Worm (Caenorhabditis elegans): Measurements from ENCODE around the gene C43F9.5.

DNA sequence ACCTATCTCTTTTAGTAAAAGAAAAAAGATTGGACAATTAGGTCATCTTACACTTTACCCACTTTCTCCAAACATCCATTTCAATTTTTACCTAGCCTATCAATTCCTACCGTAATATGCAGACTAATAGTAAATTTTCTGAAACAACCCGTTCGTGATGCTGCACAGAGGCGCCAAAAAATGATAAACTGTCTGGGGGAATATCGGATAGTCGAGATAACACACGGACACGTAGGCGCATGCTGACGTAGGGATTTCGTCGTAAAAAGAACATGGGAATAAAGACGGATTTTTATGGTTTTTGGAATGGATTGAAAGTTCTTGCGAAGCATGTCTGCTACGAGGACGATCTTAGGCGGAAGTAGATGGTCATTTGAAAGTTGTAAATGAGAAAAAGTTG, 25.8 kb upstream of the C43F9.5 start:
- TF ChIP-seq elt-3 (tag; optimal IDR thresholded peaks at IDR 0.05) (no peak), cnd-1 (tag; optimal IDR thresholded peaks at IDR 0.05) (no peak), nhr-28 (tag; optimal IDR thresholded peaks at IDR 0.05) (no peak), blmp-1 (tag; optimal IDR thresholded peaks at IDR 0.05) (no peak), ceh-83 (GFP tag; optimal IDR thresholded peaks at IDR 0.05) (no peak), unc-39 (tag; optimal IDR thresholded peaks at IDR 0.05) (no peak), nhr-12 (tag; optimal IDR thresholded peaks at IDR 0.05) (no peak)
